Fruit fly (Drosophila melanogaster) whole organism, embryonic: ENCODE measurements around the gene Vm32E.
A peak's percentile ranks its signal among the peaks of the same experiment; 100 is the strongest.

Experiments used
- Bdp1 ChIP-seq: fragments of 200-800 bp; sonication (Bioruptor generic); optimal IDR thresholded peaks from 3 replicates; lab custom pipeline; 2016; ENCODE audit warnings: missing biosample characterization, missing genetic modification characterization
- Bgb ChIP-seq: fragments of 200-800 bp; sonication (Bioruptor generic); IDR thresholded peaks from 2 replicates; pipeline ENCODE4 v1.3.6; 2022; ENCODE audit warnings: missing biosample characterization, missing genetic modification characterization; ENCODE audit not compliant: partially characterized antibody
- BtbVII ChIP-seq: fragments of 200-800 bp; sonication (Bioruptor generic); optimal IDR thresholded peaks from 3 replicates; lab custom pipeline; 2017; ENCODE audit warnings: missing biosample characterization, mild to moderate bottlenecking, missing genetic modification characterization
- CG11695 ChIP-seq: fragments of 200-800 bp; sonication (Bioruptor generic); IDR thresholded peaks from 3 replicates; pipeline ENCODE4 v1.3.6; 2022; ENCODE audit warnings: missing biosample characterization, missing genetic modification characterization
- CG12236 ChIP-seq: fragments of 200-800 bp; sonication (Bioruptor generic); optimal IDR thresholded peaks from 2 replicates; lab custom pipeline; 2016; ENCODE audit warnings: missing biosample characterization, missing genetic modification characterization
- CG12391 ChIP-seq: fragments of 200-800 bp; sonication (Bioruptor generic); optimal IDR thresholded peaks from 3 replicates; lab custom pipeline; 2018; ENCODE audit warnings: missing biosample characterization, mild to moderate bottlenecking, missing genetic modification characterization, moderate library complexity
- CG17612 ChIP-seq: fragments of 200-800 bp; sonication (Bioruptor generic); IDR thresholded peaks from 2 replicates; pipeline ENCODE4 v1.3.6; 2022; ENCODE audit warnings: missing biosample characterization, missing genetic modification characterization
- CG17802 ChIP-seq: fragments of 200-800 bp; sonication (Bioruptor generic); optimal IDR thresholded peaks from 2 replicates; lab custom pipeline; 2018; ENCODE audit warnings: missing biosample characterization, mild to moderate bottlenecking, missing genetic modification characterization, moderate library complexity
- CG30403 ChIP-seq: fragments of 200-800 bp; sonication (Bioruptor generic); optimal IDR thresholded peaks from 3 replicates; lab custom pipeline; 2016; ENCODE audit warnings: missing biosample characterization, missing genetic modification characterization
- CG34422 ChIP-seq: fragments of 200-800 bp; sonication (Bioruptor generic); IDR thresholded peaks from 3 replicates; pipeline ENCODE4 v1.3.6; 2022; ENCODE audit warnings: missing biosample characterization, missing genetic modification characterization
- CG4328 ChIP-seq: fragments of 200-800 bp; sonication (Bioruptor generic); optimal IDR thresholded peaks from 3 replicates; lab custom pipeline; 2017; ENCODE audit warnings: missing biosample characterization, missing genetic modification reagents, missing genetic modification characterization
- CG4424 ChIP-seq: fragments of 200-800 bp; sonication (Bioruptor generic); optimal IDR thresholded peaks from 3 replicates; lab custom pipeline; 2016; ENCODE audit warnings: missing biosample characterization, missing genetic modification characterization
- CG4820 ChIP-seq: fragments of 200-800 bp; sonication (Bioruptor generic); optimal IDR thresholded peaks from 3 replicates; lab custom pipeline; 2016; ENCODE audit warnings: missing biosample characterization, missing genetic modification characterization
- CG6813 ChIP-seq: fragments of 200-800 bp; sonication (Bioruptor generic); optimal IDR thresholded peaks from 2 replicates; lab custom pipeline; 2017; ENCODE audit warnings: missing biosample characterization, missing genetic modification characterization, mild to moderate bottlenecking, moderate library complexity, missing genetic modification reagents
- CG7556 ChIP-seq: fragments of 200-800 bp; sonication (Bioruptor generic); optimal IDR thresholded peaks from 2 replicates; lab custom pipeline; 2017; ENCODE audit warnings: missing biosample characterization, mild to moderate bottlenecking, missing genetic modification characterization
- CG7839 ChIP-seq: fragments of 200-800 bp; sonication (Bioruptor generic); optimal IDR thresholded peaks from 3 replicates; lab custom pipeline; 2018; ENCODE audit warnings: missing biosample characterization, mild to moderate bottlenecking, missing genetic modification characterization, moderate library complexity
- CG7928 ChIP-seq: fragments of 200-800 bp; sonication (Bioruptor generic); optimal IDR thresholded peaks from 2 replicates; lab custom pipeline; 2017; ENCODE audit warnings: missing biosample characterization, mild to moderate bottlenecking, missing genetic modification characterization
- CG8089 ChIP-seq: fragments of 200-800 bp; sonication (Bioruptor generic); optimal IDR thresholded peaks from 3 replicates; lab custom pipeline; 2016; ENCODE audit warnings: missing biosample characterization, missing genetic modification characterization
- CG9727 ChIP-seq: fragments of 200-800 bp; sonication (Bioruptor generic); optimal IDR thresholded peaks from 3 replicates; lab custom pipeline; 2017; ENCODE audit warnings: missing biosample characterization, mild to moderate bottlenecking, missing genetic modification characterization
- D ChIP-seq, 2 experiments: fragments of 200-800 bp in 1 of 2; fragments of >200 bp in 1 of 2; sonication (Bioruptor generic) in 1 of 2; optimal IDR thresholded peaks; 2 replicates in 1 of 2; 3 replicates in 1 of 2; lab custom pipeline; 2017; ENCODE audit warnings: mild to moderate bottlenecking in 1 of 2, missing biosample characterization in 1 of 2, missing genetic modification characterization in 1 of 2, missing genetic modification reagents in 1 of 2
- E2f2 ChIP-seq: fragments of 200-800 bp; sonication (Bioruptor generic); IDR thresholded peaks from 2 replicates; pipeline ENCODE4 v1.3.6; 2022; ENCODE audit warnings: missing biosample characterization, missing genetic modification characterization
- HLH4C ChIP-seq: fragments of 200-800 bp; sonication (Bioruptor generic); IDR thresholded peaks from 3 replicates; pipeline ENCODE4 v1.3.6; 2022; ENCODE audit warnings: missing biosample characterization, missing genetic modification characterization; ENCODE audit not compliant: partially characterized antibody
- Hand ChIP-seq: fragments of 200-800 bp; sonication (Bioruptor generic); optimal IDR thresholded peaks from 2 replicates; lab custom pipeline; 2017; ENCODE audit warnings: mild to moderate bottlenecking, missing biosample characterization, missing genetic modification reagents, missing genetic modification characterization
- HmgZ ChIP-seq: fragments of 200-800 bp; sonication (Bioruptor generic); optimal IDR thresholded peaks from 2 replicates; lab custom pipeline; 2018; ENCODE audit warnings: missing biosample characterization, mild to moderate bottlenecking, missing genetic modification characterization
- Hr39 ChIP-seq: fragments of >200 bp; optimal IDR thresholded peaks from 2 replicates; lab custom pipeline; 2017
- Mad ChIP-seq: fragments of 200-800 bp; sonication (Bioruptor generic); optimal IDR thresholded peaks from 2 replicates; lab custom pipeline; 2016; ENCODE audit warnings: missing biosample characterization, missing genetic modification characterization
- Myb ChIP-seq: fragments of 200-800 bp; sonication (Bioruptor generic); optimal IDR thresholded peaks from 2 replicates; lab custom pipeline; 2016; ENCODE audit warnings: missing biosample characterization, missing genetic modification characterization
- Oli ChIP-seq: fragments of 200-800 bp; sonication (Bioruptor generic); optimal IDR thresholded peaks from 2 replicates; lab custom pipeline; 2018; ENCODE audit warnings: missing biosample characterization, mild to moderate bottlenecking, missing genetic modification characterization, moderate library complexity
- dimm ChIP-seq: fragments of 200-800 bp; sonication (Bioruptor generic); IDR thresholded peaks from 2 replicates; pipeline ENCODE4 v1.3.6; 2022; ENCODE audit warnings: missing biosample characterization, missing genetic modification characterization
- dmrt99B ChIP-seq: fragments of 200-800 bp; sonication (Bioruptor generic); optimal IDR thresholded peaks from 2 replicates; lab custom pipeline; 2018; ENCODE audit warnings: missing biosample characterization, mild to moderate bottlenecking, missing genetic modification characterization, moderate library complexity
- ftz-f1 ChIP-seq: fragments of 200-800 bp; sonication (Bioruptor generic); optimal IDR thresholded peaks from 2 replicates; lab custom pipeline; 2016; ENCODE audit warnings: missing biosample characterization, missing genetic modification characterization
- fu2 ChIP-seq: fragments of 200-800 bp; sonication (Bioruptor generic); optimal IDR thresholded peaks from 2 replicates; lab custom pipeline; 2016; ENCODE audit warnings: missing biosample characterization, missing genetic modification characterization
- gem ChIP-seq: fragments of 200-800 bp; sonication (Bioruptor generic); optimal IDR thresholded peaks from 2 replicates; lab custom pipeline; 2019; ENCODE audit warnings: missing biosample characterization, mild to moderate bottlenecking, missing genetic modification characterization, moderate library complexity
- gfzf ChIP-seq: fragments of 200-800 bp; sonication (Bioruptor generic); optimal IDR thresholded peaks from 2 replicates; lab custom pipeline; 2016; ENCODE audit warnings: missing biosample characterization, mild to moderate bottlenecking, missing genetic modification characterization, moderate library complexity
- grn ChIP-seq: fragments of 200-800 bp; sonication (Bioruptor generic); optimal IDR thresholded peaks from 3 replicates; lab custom pipeline; 2017; ENCODE audit warnings: missing biosample characterization, missing genetic modification characterization
- hb ChIP-seq: fragments of 200-800 bp; sonication (Bioruptor generic); IDR thresholded peaks from 3 replicates; pipeline ENCODE4 v1.3.6; 2022; ENCODE audit warnings: missing biosample characterization, missing genetic modification characterization; ENCODE audit not compliant: partially characterized antibody
- hbn ChIP-seq: fragments of 200-800 bp; sonication (Bioruptor generic); IDR thresholded peaks from 2 replicates; pipeline ENCODE4 v1.3.6; 2022; ENCODE audit warnings: missing biosample characterization, missing genetic modification characterization; ENCODE audit not compliant: partially characterized antibody
- jigr1 ChIP-seq: fragments of 200-800 bp; sonication (Bioruptor generic); IDR thresholded peaks from 3 replicates; pipeline ENCODE4 v1.3.6; 2022; ENCODE audit warnings: missing biosample characterization, missing genetic modification characterization
- nau ChIP-seq: fragments of 200-800 bp; sonication (Bioruptor generic); optimal IDR thresholded peaks from 3 replicates; lab custom pipeline; 2017; ENCODE audit warnings: missing biosample characterization, mild to moderate bottlenecking, missing genetic modification characterization, missing genetic modification reagents
- nmo ChIP-seq: fragments of 200-800 bp; sonication (Bioruptor generic); optimal IDR thresholded peaks from 2 replicates; lab custom pipeline; 2018; ENCODE audit warnings: missing biosample characterization, mild to moderate bottlenecking, missing genetic modification characterization, moderate library complexity
- onecut ChIP-seq: fragments of 200-800 bp; sonication (Bioruptor generic); IDR thresholded peaks from 2 replicates; pipeline ENCODE4 v1.3.6; 2022; ENCODE audit warnings: missing biosample characterization, missing genetic modification characterization
- p53 ChIP-seq: fragments of 200-800 bp; sonication (Bioruptor generic); optimal IDR thresholded peaks from 2 replicates; lab custom pipeline; 2016; ENCODE audit warnings: missing biosample characterization, missing genetic modification characterization
- pzg ChIP-seq: fragments of 200-800 bp; sonication (Bioruptor generic); optimal IDR thresholded peaks from 3 replicates; lab custom pipeline; 2018; ENCODE audit warnings: missing biosample characterization, mild to moderate bottlenecking, missing genetic modification characterization, moderate library complexity
- salm ChIP-seq: fragments of 200-800 bp; sonication (Bioruptor generic); optimal IDR thresholded peaks from 2 replicates; lab custom pipeline; 2018; ENCODE audit warnings: missing biosample characterization, mild to moderate bottlenecking, missing genetic modification characterization
- sisA ChIP-seq: fragments of 200-800 bp; sonication (Bioruptor generic); IDR thresholded peaks from 2 replicates; pipeline ENCODE4 v1.3.6; 2022; ENCODE audit warnings: missing biosample characterization, missing genetic modification characterization
- tio ChIP-seq: fragments of 200-800 bp; sonication (Bioruptor generic); optimal IDR thresholded peaks from 2 replicates; lab custom pipeline; 2017; ENCODE audit warnings: missing biosample characterization, missing genetic modification characterization, inconsistent platforms
- trem ChIP-seq: fragments of 200-800 bp; optimal IDR thresholded peaks from 3 replicates; lab custom pipeline; 2019; ENCODE audit warnings: missing biosample characterization, mild to moderate bottlenecking, missing genetic modification characterization, moderate library complexity
- ttk ChIP-seq: fragments of 200-800 bp; sonication (Bioruptor generic); IDR thresholded peaks from 2 replicates; pipeline ENCODE4 v2.1.2; 2022; ENCODE audit warnings: missing biosample characterization, missing genetic modification characterization
- vvl ChIP-seq: fragments of 200-800 bp; sonication (Bioruptor generic); IDR thresholded peaks from 2 replicates; pipeline ENCODE4 v1.3.6; 2022; ENCODE audit warnings: missing biosample characterization, missing genetic modification characterization

Gene Vm32E

dm6 chr2L:11210324-11210758 is 38.9 kb upstream of the Vm32E start, which contains the start of gene ab (continued):
- TF ChIP-seq onecut (GFP tag; lab: Robert Waterston, UW) (no peak), hbn (no peak), dmrt99B (no peak), pzg (GFP tag; lab: Kevin White, UChicago) (no peak), E2f2 (GFP tag; lab: Robert Waterston, UW) (no peak), ttk (GFP tag; lab: Robert Waterston, UW) (no peak), CG4820 (GFP tag; lab: Kevin White, UChicago) (no peak), BtbVII (GFP tag; lab: Kevin White, UChicago) (no peak), CG11695 (GFP tag; lab: Robert Waterston, UW) (no peak), Oli (tag; lab: Kevin White, UChicago) (no peak), CG30403 (GFP tag; lab: Kevin White, UChicago) (no peak), CG17802 (tag; lab: Kevin White, UChicago) (no peak), Bgb (GFP tag; lab: Robert Waterston, UW) (peak; percentile 42; the same call in 1 of the 2 replicates), gfzf (no peak), CG17612 (GFP tag; lab: Robert Waterston, UW) (no peak), gem (no peak)

dm6 chr2L:11208563-11209344 is 37.3 kb upstream of the Vm32E start:
- peak; percentile 74 for TF ChIP-seq nmo (GFP tag; lab: Kevin White, UChicago)
- peak; percentile 89 for TF ChIP-seq vvl (GFP tag; lab: Robert Waterston, UW)
- TF ChIP-seq trem (tag; lab: Kevin White, UChicago): peak; percentile 49
- no peak for TF ChIP-seq hb (GFP tag; lab: Robert Waterston, UW)
- peak; percentile 47 for TF ChIP-seq salm (tag; lab: Kevin White, UChicago)
- TF ChIP-seq tio (GFP tag; lab: Kevin White, UChicago): peak; percentile 50
- TF ChIP-seq D (optimal IDR thresholded peaks at IDR 0.05; lab: Kevin White, UChicago): no peak
- peak; percentile 79 for TF ChIP-seq D (GFP tag; optimal IDR thresholded peaks at IDR 0.05; lab: Kevin White, UChicago)
- TF ChIP-seq sisA: peak; percentile 73
- TF ChIP-seq CG12391 (tag; lab: Kevin White, UChicago): peak; percentile 83
- no peak for TF ChIP-seq Hand (GFP tag; lab: Kevin White, UChicago)
- TF ChIP-seq nau (GFP tag; lab: Kevin White, UChicago): no peak
- TF ChIP-seq CG9727: peak; percentile 20
- TF ChIP-seq dimm: peak; percentile 55
- TF ChIP-seq CG7839 (tag; lab: Kevin White, UChicago): peak; percentile 78
- no peak for TF ChIP-seq Myb (GFP tag; lab: Kevin White, UChicago)
- TF ChIP-seq ftz-f1 (GFP tag; lab: Kevin White, UChicago): no peak
- no peak for TF ChIP-seq CG4328
- peak; percentile 71 for TF ChIP-seq CG7556 (GFP tag; lab: Kevin White, UChicago)
- TF ChIP-seq p53 (GFP tag; lab: Kevin White, UChicago): no peak
- TF ChIP-seq fu2 (GFP tag; lab: Kevin White, UChicago): no peak
- TF ChIP-seq Bdp1: no peak
- TF ChIP-seq Hr39 (lab: Kevin White, UChicago): no peak
- peak; percentile 59 for TF ChIP-seq CG4424 (GFP tag; lab: Kevin White, UChicago)
- TF ChIP-seq CG8089 (GFP tag; lab: Kevin White, UChicago): peak; percentile 63
- TF ChIP-seq Mad (GFP tag; lab: Kevin White, UChicago): peak; percentile 10
- TF ChIP-seq CG34422 (GFP tag; lab: Robert Waterston, UW): peak; percentile 23; the same call in 1 of the 3 replicates
- no peak for TF ChIP-seq HLH4C
- TF ChIP-seq jigr1 (GFP tag; lab: Robert Waterston, UW): no peak
- TF ChIP-seq grn (GFP tag; lab: Kevin White, UChicago): no peak
- no peak for TF ChIP-seq CG12236 (GFP tag; lab: Kevin White, UChicago)
- TF ChIP-seq CG6813 (GFP tag; lab: Kevin White, UChicago): no peak
- TF ChIP-seq HmgZ (tag; lab: Kevin White, UChicago): no peak
- TF ChIP-seq CG7928 (GFP tag; lab: Kevin White, UChicago): no peak
